Fruit fly (Drosophila melanogaster): ENCODE data around the gene CG5250.

Gene CG5250

dm6 chr3R:19211778-19212177 is 17.3 kb downstream of the CG5250 start, which contains the start of gene cry (continued):
- no peak for TF ChIP-seq tup (GFP tag; optimal IDR thresholded peaks at IDR 0.05)
- TF ChIP-seq HLH4C (GFP tag; IDR thresholded peaks at IDR 0.05; ENCODE audit: partially characterized antibody), result no peak
- no peak for TF ChIP-seq crp (GFP tag; optimal IDR thresholded peaks at IDR 0.05)
- 0 out of 2 replicates have a peak, but pooled peaks have one; percentile 6 for TF ChIP-seq Awh (GFP tag; IDR thresholded peaks at IDR 0.05)
- peak; percentile 52 for TF ChIP-seq ATbp (GFP tag; optimal IDR thresholded peaks at IDR 0.05)
- no peak for TF ChIP-seq ERR (GFP tag; optimal IDR thresholded peaks at IDR 0.05)
- TF ChIP-seq CG8089 (GFP tag; optimal IDR thresholded peaks at IDR 0.05), result no peak
- peak; percentile 45 for TF ChIP-seq CG2202 (tag; optimal IDR thresholded peaks at IDR 0.05)
- TF ChIP-seq Max (GFP tag; optimal IDR thresholded peaks at IDR 0.05), result peak; percentile 39
- no peak for TF ChIP-seq fu2 (GFP tag; optimal IDR thresholded peaks at IDR 0.05)
- TF ChIP-seq eve (GFP tag; optimal IDR thresholded peaks at IDR 0.05), result peak in 1 of 2 experiments; percentile 82
- TF ChIP-seq CG4282 (GFP tag; optimal IDR thresholded peaks at IDR 0.05), result no peak
- TF ChIP-seq tap (tag; optimal IDR thresholded peaks at IDR 0.05), result peak; percentile 13
- no peak for TF ChIP-seq Lim3 (GFP tag; IDR thresholded peaks at IDR 0.05)
- no peak for TF ChIP-seq mld (GFP tag; IDR thresholded peaks at IDR 0.05; ENCODE audit: partially characterized antibody)
- peak; percentile 20 for TF ChIP-seq Hmr (GFP tag; optimal IDR thresholded peaks at IDR 0.05)
- TF ChIP-seq Trl (optimal IDR thresholded peaks at IDR 0.05), result no peak
- no peak for TF ChIP-seq Trl (GFP tag; optimal IDR thresholded peaks at IDR 0.05)
- no peak for TF ChIP-seq CG8478 (optimal IDR thresholded peaks at IDR 0.05)
- peak in 1 of 2 experiments; percentile 45 for TF ChIP-seq dpn (GFP tag; optimal IDR thresholded peaks at IDR 0.05)
- TF ChIP-seq Ets65A (GFP tag), result peak; percentile 74
- no peak for TF ChIP-seq CG8924 (tag; optimal IDR thresholded peaks at IDR 0.05)
- TF ChIP-seq pum (GFP tag; optimal IDR thresholded peaks at IDR 0.05), result no peak
- TF ChIP-seq Usf (GFP tag; optimal IDR thresholded peaks at IDR 0.05), result peak; percentile 10
- no peak for TF ChIP-seq Eip74EF (GFP tag; optimal IDR thresholded peaks at IDR 0.05)
- peak; percentile 16 for TF ChIP-seq CG5245 (GFP tag; optimal IDR thresholded peaks at IDR 0.05)
- TF ChIP-seq Sry-β (GFP tag; optimal IDR thresholded peaks at IDR 0.05), result no peak
- TF ChIP-seq HmgZ (tag; optimal IDR thresholded peaks at IDR 0.05), result no peak
- no peak for TF ChIP-seq tx (GFP tag; optimal IDR thresholded peaks at IDR 0.05)
- TF ChIP-seq Tbp (GFP tag; optimal IDR thresholded peaks at IDR 0.05), result no peak
- no peak for TF ChIP-seq Ets97D (GFP tag; optimal IDR thresholded peaks at IDR 0.05)
- no peak for TF ChIP-seq CG2889 (GFP tag; IDR thresholded peaks at IDR 0.05)
- 0 out of 2 replicates have a peak, but pooled peaks have one; percentile 12 for TF ChIP-seq danr (GFP tag; IDR thresholded peaks at IDR 0.05)
- no peak for TF ChIP-seq Poxn (GFP tag; IDR thresholded peaks at IDR 0.05)
- peak; percentile 26 for TF ChIP-seq org-1 (GFP tag; optimal IDR thresholded peaks at IDR 0.05)
- TF ChIP-seq HHEX (GFP tag; optimal IDR thresholded peaks at IDR 0.05), result peak; percentile 19
- TF ChIP-seq CG15073 (GFP tag; optimal IDR thresholded peaks at IDR 0.05), result no peak
- TF ChIP-seq HmgD (GFP tag; optimal IDR thresholded peaks at IDR 0.05), result no peak
- TF ChIP-seq gcm (GFP tag; optimal IDR thresholded peaks at IDR 0.05), result peak; percentile 46
- no peak for TF ChIP-seq CG11085 (GFP tag; IDR thresholded peaks at IDR 0.05)
- TF ChIP-seq NC2α (GFP tag; optimal IDR thresholded peaks at IDR 0.05), result no peak
- TF ChIP-seq CG30020 (tag; optimal IDR thresholded peaks at IDR 0.05), result no peak
- TF ChIP-seq Nf-YA (GFP tag; IDR thresholded peaks at IDR 0.05), result no peak
- peak; percentile 50 for TF ChIP-seq Lhr (GFP tag; optimal IDR thresholded peaks at IDR 0.05)
- no peak for TF ChIP-seq CG11247 (GFP tag; IDR thresholded peaks at IDR 0.05)
- TF ChIP-seq CG16815 (GFP tag; optimal IDR thresholded peaks at IDR 0.05), result peak; percentile 37
- TF ChIP-seq inv (GFP tag; IDR thresholded peaks at IDR 0.05; ENCODE audit: partially characterized antibody), result no peak
- no peak for TF ChIP-seq peb (GFP tag; IDR thresholded peaks at IDR 0.05)
- peak; percentile 84 for TF ChIP-seq CG10979 (tag; optimal IDR thresholded peaks at IDR 0.05)
- TF ChIP-seq CG2712 (tag; optimal IDR thresholded peaks at IDR 0.05), result peak; percentile 81
- TF ChIP-seq Myb (GFP tag; optimal IDR thresholded peaks at IDR 0.05), result no peak
- TF ChIP-seq seq (GFP tag; IDR thresholded peaks at IDR 0.05), result no peak
- no peak for TF ChIP-seq dm (GFP tag; optimal IDR thresholded peaks at IDR 0.05)
